Fruit fly (Drosophila melanogaster): ENCODE data around the gene CG9132.

dm6 chrX:16816500-16816899 is 16.0 kb upstream of the CG9132 start:
- TF ChIP-seq jim (GFP tag; optimal IDR thresholded peaks at IDR 0.05) (no peak), ey (GFP tag; optimal IDR thresholded peaks at IDR 0.05) (no peak), CG32264 (GFP tag; optimal IDR thresholded peaks at IDR 0.05) (no peak), Mio (GFP tag; optimal IDR thresholded peaks at IDR 0.05) (no peak), fru (GFP tag; optimal IDR thresholded peaks at IDR 0.05) (no peak), br (GFP tag; optimal IDR thresholded peaks at IDR 0.05) (no peak), CG9705 (GFP tag; optimal IDR thresholded peaks at IDR 0.05) (no peak), dl (GFP tag; optimal IDR thresholded peaks at IDR 0.05; ENCODE audit: insufficient read depth in 1 of 2, partially characterized antibody in 2 of 2) (no peak), pan (optimal IDR thresholded peaks at IDR 0.05) (no peak), Jra (GFP tag; optimal IDR thresholded peaks at IDR 0.05) (no peak)
